Worm (Caenorhabditis elegans) whole organism, early embryonic: Measurements from ENCODE around the gene nlp-28.

ENCODE experiments used
- B0310.2 ChIP-seq: sonication (generic microtip); optimal IDR thresholded peaks from 2 replicates; lab custom pipeline; 2016; ENCODE audit warnings: mild to moderate bottlenecking, missing genetic modification characterization, missing compliant biosample characterization
- F13C5.2 ChIP-seq: sonication (generic microtip); optimal IDR thresholded peaks from 2 replicates; lab custom pipeline; 2017; ENCODE audit warnings: mild to moderate bottlenecking, missing genetic modification characterization, inconsistent platforms, missing compliant biosample characterization
- aly-1 ChIP-seq: sonication (generic microtip); optimal IDR thresholded peaks from 2 replicates; lab custom pipeline; 2016; ENCODE audit warnings: missing genetic modification characterization, missing compliant biosample characterization
- ama-1 ChIP-seq: fragments of 150-350 bp; optimal IDR thresholded peaks from 2 replicates; lab custom pipeline; 2014
- ceh-13 ChIP-seq: fragments of 200-800 bp; sonication (Bioruptor generic); optimal IDR thresholded peaks from 2 replicates; lab custom pipeline; 2018; ENCODE audit warnings: mild to moderate bottlenecking, missing genetic modification characterization, missing compliant biosample characterization
- ceh-36 ChIP-seq: sonication (generic microtip); optimal IDR thresholded peaks from 2 replicates; lab custom pipeline; 2016; ENCODE audit warnings: missing genetic modification characterization, inconsistent platforms, missing compliant biosample characterization
- ets-7 ChIP-seq: sonication (generic microtip); optimal IDR thresholded peaks from 2 replicates; lab custom pipeline; 2016; ENCODE audit warnings: missing genotype, missing genetic modification characterization, missing compliant biosample characterization
- flt-1 ChIP-seq: fragments of 200-800 bp; sonication (Bioruptor generic); IDR thresholded peaks from 2 replicates; pipeline ENCODE4 v1.3.6; 2022; ENCODE audit warnings: missing genetic modification characterization, missing compliant biosample characterization
- hmbx-1 ChIP-seq: sonication (generic microtip); optimal IDR thresholded peaks from 2 replicates; lab custom pipeline; 2016; ENCODE audit warnings: mild to moderate bottlenecking, missing genetic modification characterization, missing compliant biosample characterization
- hmg-4 ChIP-seq: fragments of 200-800 bp; sonication (Bioruptor generic); optimal IDR thresholded peaks from 2 replicates; lab custom pipeline; 2018; ENCODE audit warnings: mild to moderate bottlenecking, missing genetic modification characterization, missing compliant biosample characterization
- hnd-1 ChIP-seq: sonication (generic microtip); optimal IDR thresholded peaks from 2 replicates; lab custom pipeline; 2016; ENCODE audit warnings: missing genetic modification characterization, missing compliant biosample characterization
- pes-1 ChIP-seq: fragments of 200-800 bp; sonication (Bioruptor generic); IDR thresholded peaks from 2 replicates; pipeline ENCODE4 v1.3.6; 2022; ENCODE audit warnings: missing genetic modification reagents, missing genetic modification characterization, missing compliant biosample characterization
- scrt-1 ChIP-seq: fragments of 200-800 bp; sonication (Bioruptor generic); IDR thresholded peaks from 2 replicates; pipeline ENCODE4 v1.3.6; 2022; ENCODE audit warnings: missing genetic modification characterization, missing compliant biosample characterization
- sea-1 ChIP-seq: fragments of 200-800 bp; sonication (Bioruptor generic); conservative IDR thresholded peaks from 2 replicates; pipeline ENCODE4 v1.3.6; 2022; ENCODE audit warnings: missing genetic modification characterization, missing compliant biosample characterization
- tbx-11 ChIP-seq: fragments of 200-800 bp; sonication (Bioruptor generic); IDR thresholded peaks from 2 replicates; pipeline ENCODE4 v1.3.6; 2022; ENCODE audit warnings: missing genetic modification characterization, missing compliant biosample characterization
- tbx-37 ChIP-seq: fragments of 200-800 bp; sonication (Bioruptor generic); conservative IDR thresholded peaks from 2 replicates; pipeline ENCODE4 v1.3.6; 2022; ENCODE audit warnings: missing genetic modification reagents, missing genetic modification characterization, missing compliant biosample characterization
- tra-4 ChIP-seq: sonication (generic microtip); optimal IDR thresholded peaks from 2 replicates; lab custom pipeline; 2017; ENCODE audit warnings: missing genetic modification characterization, missing compliant biosample characterization

Gene nlp-28

ce11 chrV:4007927-4008326 lies 20.2 kb downstream of the nlp-28 start, which contains the start of gene srh-7:
Gene srh-7 (plus strand): TSS chrV:4008227.
- TF ChIP-seq ceh-36 (tag; lab: Kevin White, UChicago) (no peak), ets-7 (tag; lab: Kevin White, UChicago) (no peak), hnd-1 (tag; lab: Kevin White, UChicago) (no peak), scrt-1 (no peak), flt-1 (GFP tag; lab: Robert Waterston, UW) (no peak), sea-1 (GFP tag; lab: Robert Waterston, UW) (no peak), ceh-13 (no peak), ama-1 (lab: Kevin White, UChicago) (no peak)

ce11 chrV:4010170-4010569 lies 22.5 kb downstream of the nlp-28 start, which contains the start of gene srh-4:
Gene srh-4 (plus strand): TSS chrV:4010470.
- TF ChIP-seq hnd-1 (tag; lab: Kevin White, UChicago) = no peak
- TF ChIP-seq B0310.2 (tag; lab: Kevin White, UChicago) = no peak
- TF ChIP-seq tra-4 (tag; lab: Kevin White, UChicago) = no peak
- TF ChIP-seq ceh-36 (tag; lab: Kevin White, UChicago) = no peak
- TF ChIP-seq scrt-1 = no peak
- TF ChIP-seq sea-1 (GFP tag; lab: Robert Waterston, UW) = no peak
- no peak for TF ChIP-seq hmg-4 (GFP tag; lab: Kevin White, UChicago)
- no peak for TF ChIP-seq hmbx-1 (tag; lab: Kevin White, UChicago)
- TF ChIP-seq tbx-37 = no peak
- TF ChIP-seq F13C5.2 = no peak
- no peak for TF ChIP-seq pes-1 (GFP tag; lab: Robert Waterston, UW)
- no peak for TF ChIP-seq tbx-11 (GFP tag; lab: Robert Waterston, UW)
- TF ChIP-seq flt-1 (GFP tag; lab: Robert Waterston, UW) = no peak
- no peak for TF ChIP-seq ama-1 (lab: Kevin White, UChicago)
- TF ChIP-seq ets-7 (tag; lab: Kevin White, UChicago) = no peak
- TF ChIP-seq aly-1 (tag; lab: Kevin White, UChicago) = no peak
- no peak for TF ChIP-seq ceh-13

- no peak for TF ChIP-seq B0310.2 (tag; lab: Kevin White, UChicago)
- no peak for TF ChIP-seq tbx-11 (GFP tag; lab: Robert Waterston, UW)
- no peak for TF ChIP-seq scrt-1
Measured at ce11 chrV:4016780-4017179, 29.1 kb downstream of the nlp-28 start, which contains the start of gene srw-89. Gene srw-89 (plus strand): TSS chrV:4017080.

- TF ChIP-seq B0310.2 (tag; lab: Kevin White, UChicago) = no peak
- TF ChIP-seq hmg-4 (GFP tag; lab: Kevin White, UChicago) = no peak
- no peak for TF ChIP-seq tbx-11 (GFP tag; lab: Robert Waterston, UW)
- no peak for TF ChIP-seq ets-7 (tag; lab: Kevin White, UChicago)
- no peak for TF ChIP-seq tra-4 (tag; lab: Kevin White, UChicago)
- no peak for TF ChIP-seq tbx-37
- TF ChIP-seq F13C5.2 = no peak
- TF ChIP-seq aly-1 (tag; lab: Kevin White, UChicago) = no peak
- no peak for TF ChIP-seq scrt-1
- TF ChIP-seq hnd-1 (tag; lab: Kevin White, UChicago) = no peak
- no peak for TF ChIP-seq sea-1 (GFP tag; lab: Robert Waterston, UW)
- TF ChIP-seq ama-1 (lab: Kevin White, UChicago) = no peak
- TF ChIP-seq flt-1 (GFP tag; lab: Robert Waterston, UW) = no peak
- no peak for TF ChIP-seq ceh-13
Measured at ce11 chrV:4018591-4018990, 30.9 kb downstream of the nlp-28 start.

- TF ChIP-seq B0310.2 (tag; lab: Kevin White, UChicago) (no peak), ceh-13 (no peak), hmg-4 (GFP tag; lab: Kevin White, UChicago) (no peak), ama-1 (lab: Kevin White, UChicago) (no peak), scrt-1 (no peak), F13C5.2 (no peak), tra-4 (tag; lab: Kevin White, UChicago) (no peak), flt-1 (GFP tag; lab: Robert Waterston, UW) (no peak), sea-1 (GFP tag; lab: Robert Waterston, UW) (no peak), hmbx-1 (tag; lab: Kevin White, UChicago) (no peak), tbx-11 (GFP tag; lab: Robert Waterston, UW) (no peak), hnd-1 (tag; lab: Kevin White, UChicago) (no peak), ceh-36 (tag; lab: Kevin White, UChicago) (no peak), tbx-37 (no peak), pes-1 (GFP tag; lab: Robert Waterston, UW) (no peak), aly-1 (tag; lab: Kevin White, UChicago) (no peak)
Measured at ce11 chrV:4019188-4019587, 31.5 kb downstream of the nlp-28 start, which contains the start of gene K09D9.3. Gene K09D9.3 (plus strand): TSS chrV:4019488.

ce11 chrV:4021776-4022175 lies 34.1 kb downstream of the nlp-28 start, which contains the start of gene K09D9.14:
Gene K09D9.14 (minus strand): TSS chrV:4021876.
- TF ChIP-seq tbx-37 = no peak
- no peak for TF ChIP-seq ceh-36 (tag; lab: Kevin White, UChicago)
- no peak for TF ChIP-seq pes-1 (GFP tag; lab: Robert Waterston, UW)
- no peak for TF ChIP-seq aly-1 (tag; lab: Kevin White, UChicago)
- no peak for TF ChIP-seq tbx-11 (GFP tag; lab: Robert Waterston, UW)
- TF ChIP-seq ets-7 (tag; lab: Kevin White, UChicago) = no peak
- TF ChIP-seq scrt-1 = no peak
- no peak for TF ChIP-seq sea-1 (GFP tag; lab: Robert Waterston, UW)
- no peak for TF ChIP-seq ama-1 (lab: Kevin White, UChicago)
- TF ChIP-seq flt-1 (GFP tag; lab: Robert Waterston, UW) = no peak
- no peak for TF ChIP-seq tra-4 (tag; lab: Kevin White, UChicago)
- TF ChIP-seq hmbx-1 (tag; lab: Kevin White, UChicago) = no peak

ce11 chrV:4022309-4022708 lies 34.6 kb downstream of the nlp-28 start, which contains the start of gene cyp-35A3:
Gene cyp-35A3 (plus strand): TSS chrV:4022609.
- TF ChIP-seq aly-1 (tag; lab: Kevin White, UChicago) (no peak), ets-7 (tag; lab: Kevin White, UChicago) (no peak), sea-1 (GFP tag; lab: Robert Waterston, UW) (no peak), hmg-4 (GFP tag; lab: Kevin White, UChicago) (no peak), flt-1 (GFP tag; lab: Robert Waterston, UW) (no peak), F13C5.2 (no peak), pes-1 (GFP tag; lab: Robert Waterston, UW) (no peak), hnd-1 (tag; lab: Kevin White, UChicago) (no peak), hmbx-1 (tag; lab: Kevin White, UChicago) (no peak), ceh-13 (no peak), scrt-1 (no peak), tbx-37 (no peak), B0310.2 (tag; lab: Kevin White, UChicago) (no peak), ceh-36 (tag; lab: Kevin White, UChicago) (no peak), tra-4 (tag; lab: Kevin White, UChicago) (no peak), ama-1 (lab: Kevin White, UChicago) (no peak)
